Fruit fly (Drosophila melanogaster) whole organism, embryonic: ENCODE measurements around the gene Zasp66.

Experiments
- B-H1 ChIP-seq: fragments of 200-800 bp; sonication (Bioruptor generic); IDR thresholded peaks from 3 replicates; pipeline ENCODE4 v1.3.6; 2022; ENCODE audit warnings: missing biosample characterization, missing genetic modification characterization
- CG1024 ChIP-seq: fragments of 200-800 bp; sonication (Bioruptor generic); IDR thresholded peaks from 2 replicates; pipeline ENCODE4 v1.3.6; 2022; ENCODE audit warnings: missing biosample characterization, missing genetic modification characterization
- CG10274 ChIP-seq: fragments of 200-800 bp; sonication (Bioruptor generic); optimal IDR thresholded peaks from 3 replicates; lab custom pipeline; 2017; ENCODE audit warnings: missing biosample characterization, mild to moderate bottlenecking, missing genetic modification characterization
- CG11695 ChIP-seq: fragments of 200-800 bp; sonication (Bioruptor generic); IDR thresholded peaks from 3 replicates; pipeline ENCODE4 v1.3.6; 2022; ENCODE audit warnings: missing biosample characterization, missing genetic modification characterization
- CG12071 ChIP-seq: fragments of 200-800 bp; sonication (Bioruptor generic); optimal IDR thresholded peaks from 3 replicates; lab custom pipeline; 2018; ENCODE audit warnings: missing biosample characterization, mild to moderate bottlenecking, missing genetic modification characterization
- CG12299 ChIP-seq: fragments of 200-800 bp; sonication (Bioruptor generic); optimal IDR thresholded peaks from 2 replicates; lab custom pipeline; 2018; ENCODE audit warnings: missing biosample characterization, mild to moderate bottlenecking, missing genetic modification characterization
- CG13296 ChIP-seq: fragments of 200-800 bp; sonication (Bioruptor generic); optimal IDR thresholded peaks from 3 replicates; lab custom pipeline; 2018; ENCODE audit warnings: missing biosample characterization, mild to moderate bottlenecking, missing genetic modification characterization
- CG15011 ChIP-seq: fragments of 200-800 bp; sonication (Bioruptor generic); optimal IDR thresholded peaks from 3 replicates; lab custom pipeline; 2018; ENCODE audit warnings: missing biosample characterization, mild to moderate bottlenecking, missing genetic modification characterization
- CG15479 ChIP-seq: fragments of 200-800 bp; sonication (Bioruptor generic); optimal IDR thresholded peaks from 3 replicates; lab custom pipeline; 2019; ENCODE audit warnings: missing biosample characterization, mild to moderate bottlenecking, missing genetic modification characterization, moderate library complexity
- CG16813 ChIP-seq: fragments of 200-800 bp; sonication (Bioruptor generic); IDR thresholded peaks from 3 replicates; pipeline ENCODE4 v1.3.6; 2022; ENCODE audit warnings: missing biosample characterization, missing genetic modification characterization; ENCODE audit not compliant: partially characterized antibody
- CG18011 ChIP-seq: fragments of 200-800 bp; sonication (Bioruptor generic); optimal IDR thresholded peaks from 2 replicates; lab custom pipeline; 2017; ENCODE audit warnings: missing biosample characterization, missing genetic modification characterization, mild to moderate bottlenecking, moderate library complexity, missing genotype
- CG1832 ChIP-seq: fragments of 200-800 bp; sonication (Bioruptor generic); optimal IDR thresholded peaks from 2 replicates; lab custom pipeline; 2017; ENCODE audit warnings: missing biosample characterization, mild to moderate bottlenecking, missing genetic modification characterization, inconsistent platforms
- CG18619 ChIP-seq: fragments of 200-800 bp; sonication (Bioruptor generic); optimal IDR thresholded peaks from 3 replicates; lab custom pipeline; 2017; ENCODE audit warnings: missing biosample characterization, mild to moderate bottlenecking, missing genetic modification characterization
- CG2712 ChIP-seq: fragments of 200-800 bp; optimal IDR thresholded peaks from 3 replicates; lab custom pipeline; 2019; ENCODE audit warnings: missing biosample characterization, mild to moderate bottlenecking, missing genetic modification characterization, moderate library complexity
- CG2875 ChIP-seq: fragments of 200-800 bp; sonication (Bioruptor generic); optimal IDR thresholded peaks from 2 replicates; lab custom pipeline; 2017; ENCODE audit warnings: missing biosample characterization, mild to moderate bottlenecking, missing genetic modification characterization, missing genetic modification reagents
- CG3281 ChIP-seq: fragments of 200-800 bp; sonication (Bioruptor generic); optimal IDR thresholded peaks from 3 replicates; lab custom pipeline; 2017; ENCODE audit warnings: missing biosample characterization, mild to moderate bottlenecking, missing genetic modification characterization
- CG34422 ChIP-seq: fragments of 200-800 bp; sonication (Bioruptor generic); IDR thresholded peaks from 3 replicates; pipeline ENCODE4 v1.3.6; 2022; ENCODE audit warnings: missing biosample characterization, missing genetic modification characterization
- CG6254 ChIP-seq: fragments of 200-800 bp; sonication (Bioruptor generic); optimal IDR thresholded peaks from 3 replicates; lab custom pipeline; 2017; ENCODE audit warnings: mild to moderate bottlenecking, missing biosample characterization, missing genetic modification reagents, missing genetic modification characterization
- CG8089 ChIP-seq: fragments of 200-800 bp; sonication (Bioruptor generic); optimal IDR thresholded peaks from 3 replicates; lab custom pipeline; 2016; ENCODE audit warnings: missing biosample characterization, missing genetic modification characterization
- CG9876 ChIP-seq: fragments of 200-800 bp; sonication (Bioruptor generic); optimal IDR thresholded peaks from 2 replicates; lab custom pipeline; 2016; ENCODE audit warnings: missing biosample characterization, missing genetic modification characterization
- Camta ChIP-seq: fragments of 200-800 bp; sonication (Bioruptor generic); optimal IDR thresholded peaks from 2 replicates; lab custom pipeline; 2016; ENCODE audit warnings: missing biosample characterization, missing genetic modification characterization
- D ChIP-seq, 2 experiments: fragments of 200-800 bp in 1 of 2; fragments of >200 bp in 1 of 2; sonication (Bioruptor generic) in 1 of 2; optimal IDR thresholded peaks; 2 replicates in 1 of 2; 3 replicates in 1 of 2; lab custom pipeline; 2017; ENCODE audit warnings: mild to moderate bottlenecking in 1 of 2, missing biosample characterization in 1 of 2, missing genetic modification characterization in 1 of 2, missing genetic modification reagents in 1 of 2
- Doc3 ChIP-seq: fragments of 200-800 bp; sonication (Bioruptor generic); IDR thresholded peaks from 3 replicates; pipeline ENCODE4 v1.3.6; 2022; ENCODE audit warnings: missing biosample characterization, missing genetic modification characterization; ENCODE audit not compliant: partially characterized antibody
- Elba2 ChIP-seq: fragments of 200-800 bp; sonication (Bioruptor generic); optimal IDR thresholded peaks from 3 replicates; lab custom pipeline; 2016; ENCODE audit warnings: missing biosample characterization, missing genetic modification characterization
- H2.0 ChIP-seq: fragments of 200-800 bp; sonication (Bioruptor generic); IDR thresholded peaks from 2 replicates; pipeline ENCODE4 v1.3.6; 2022; ENCODE audit warnings: missing biosample characterization, missing genetic modification characterization
- Hmx ChIP-seq: fragments of 200-800 bp; sonication (Bioruptor generic); optimal IDR thresholded peaks from 2 replicates; lab custom pipeline; 2016; ENCODE audit warnings: missing biosample characterization, missing genetic modification characterization
- Kr ChIP-seq: fragments of 200-800 bp; sonication (Bioruptor generic); optimal IDR thresholded peaks from 2 replicates; lab custom pipeline; 2017; ENCODE audit warnings: missing biosample characterization, mild to moderate bottlenecking, missing genetic modification characterization
- MBD-R2 ChIP-seq: fragments of 200-800 bp; sonication (Bioruptor generic); IDR thresholded peaks from 2 replicates; pipeline ENCODE4 v1.3.6; 2022; ENCODE audit warnings: missing biosample characterization, missing genetic modification characterization
- MESR4 ChIP-seq: fragments of 200-800 bp; sonication (Bioruptor generic); optimal IDR thresholded peaks from 2 replicates; lab custom pipeline; 2018; ENCODE audit warnings: missing biosample characterization, mild to moderate bottlenecking, missing genetic modification characterization, moderate library complexity
- Med ChIP-seq: fragments of 200-800 bp; sonication (Bioruptor generic); peaks from one replicate; lab custom pipeline; 2016; ENCODE audit warnings: missing biosample characterization, missing genetic modification characterization, mild to moderate bottlenecking, inconsistent platforms, moderate library complexity
- Usf ChIP-seq: fragments of 200-800 bp; sonication (Bioruptor generic); optimal IDR thresholded peaks from 2 replicates; lab custom pipeline; 2017; ENCODE audit warnings: missing genotype, missing biosample characterization, missing genetic modification characterization
- Xbp1 ChIP-seq: fragments of 200-800 bp; sonication (Bioruptor generic); optimal IDR thresholded peaks from 3 replicates; lab custom pipeline; 2016; ENCODE audit warnings: missing biosample characterization, mild to moderate bottlenecking, missing genetic modification characterization
- YL-1 ChIP-seq: fragments of 200-800 bp; sonication (Bioruptor generic); optimal IDR thresholded peaks from 3 replicates; lab custom pipeline; 2017; ENCODE audit warnings: missing biosample characterization, mild to moderate bottlenecking, missing genetic modification characterization
- amos ChIP-seq: fragments of 200-800 bp; sonication (Bioruptor generic); IDR thresholded peaks from 2 replicates; pipeline ENCODE4 v1.3.6; 2022; ENCODE audit warnings: missing biosample characterization, missing genetic modification characterization; ENCODE audit not compliant: partially characterized antibody
- bsh ChIP-seq, 2 experiments: fragments of 200-800 bp; sonication (Bioruptor generic); optimal IDR thresholded peaks; 2 replicates each; lab custom pipeline; 2017 to 2018; ENCODE audit warnings: mild to moderate bottlenecking in 2 of 2, missing biosample characterization in 2 of 2, missing genetic modification characterization in 2 of 2, moderate library complexity in 1 of 2
- eve ChIP-seq, 2 experiments: fragments of >200 bp; optimal IDR thresholded peaks; 2 replicates each; lab custom pipeline; 2017; ENCODE audit warnings: missing biosample characterization in 2 of 2, missing genetic modification characterization in 2 of 2
- gce ChIP-seq: fragments of 200-800 bp; sonication (Bioruptor generic); IDR thresholded peaks from 3 replicates; pipeline ENCODE4 v1.3.6; 2022; ENCODE audit warnings: missing biosample characterization, missing genetic modification characterization
- gsb ChIP-seq: fragments of 200-800 bp; sonication (Bioruptor generic); IDR thresholded peaks from 2 replicates; pipeline ENCODE4 v1.3.6; 2022; ENCODE audit warnings: missing biosample characterization, missing genetic modification characterization
- nerfin-2 ChIP-seq: fragments of 200-800 bp; sonication (Bioruptor generic); IDR thresholded peaks from 2 replicates; pipeline ENCODE4 v1.3.6; 2022; ENCODE audit warnings: missing biosample characterization, missing genetic modification characterization; ENCODE audit not compliant: partially characterized antibody
- nmo ChIP-seq: fragments of 200-800 bp; sonication (Bioruptor generic); optimal IDR thresholded peaks from 2 replicates; lab custom pipeline; 2018; ENCODE audit warnings: missing biosample characterization, mild to moderate bottlenecking, missing genetic modification characterization, moderate library complexity
- otp ChIP-seq: fragments of 200-800 bp; sonication (Bioruptor generic); IDR thresholded peaks from 3 replicates; pipeline ENCODE4, ENCODE4 v1.3.6; 2022; ENCODE audit warnings: missing biosample characterization, missing genetic modification characterization
- p53 ChIP-seq: fragments of 200-800 bp; sonication (Bioruptor generic); optimal IDR thresholded peaks from 2 replicates; lab custom pipeline; 2016; ENCODE audit warnings: missing biosample characterization, missing genetic modification characterization
- row ChIP-seq: fragments of 200-800 bp; sonication (Bioruptor generic); IDR thresholded peaks from 3 replicates; pipeline ENCODE4 v1.3.6; 2022; ENCODE audit warnings: missing biosample characterization, missing genetic modification characterization
- seq ChIP-seq: fragments of 200-800 bp; sonication (Bioruptor generic); IDR thresholded peaks from 2 replicates; pipeline ENCODE4 v1.3.6; 2022; ENCODE audit warnings: missing biosample characterization, missing genetic modification characterization
- toy ChIP-seq: fragments of 200-800 bp; sonication (Bioruptor generic); IDR thresholded peaks from 2 replicates; pipeline ENCODE4 v1.3.6; 2022; ENCODE audit warnings: missing biosample characterization, missing genetic modification characterization
- twi ChIP-seq: fragments of 200-800 bp; optimal IDR thresholded peaks from 2 replicates; lab custom pipeline; 2019; ENCODE audit warnings: missing biosample characterization, mild to moderate bottlenecking, missing genetic modification characterization, moderate library complexity
- usp ChIP-seq: fragments of >200 bp; optimal IDR thresholded peaks from 2 replicates; lab custom pipeline; 2017; ENCODE audit warnings: missing biosample characterization, missing genetic modification characterization
- zf30C ChIP-seq: fragments of 200-800 bp; sonication (Bioruptor generic); optimal IDR thresholded peaks from 3 replicates; lab custom pipeline; 2018; ENCODE audit warnings: missing biosample characterization, mild to moderate bottlenecking, missing genetic modification characterization

The Zasp66 gene

DNA sequence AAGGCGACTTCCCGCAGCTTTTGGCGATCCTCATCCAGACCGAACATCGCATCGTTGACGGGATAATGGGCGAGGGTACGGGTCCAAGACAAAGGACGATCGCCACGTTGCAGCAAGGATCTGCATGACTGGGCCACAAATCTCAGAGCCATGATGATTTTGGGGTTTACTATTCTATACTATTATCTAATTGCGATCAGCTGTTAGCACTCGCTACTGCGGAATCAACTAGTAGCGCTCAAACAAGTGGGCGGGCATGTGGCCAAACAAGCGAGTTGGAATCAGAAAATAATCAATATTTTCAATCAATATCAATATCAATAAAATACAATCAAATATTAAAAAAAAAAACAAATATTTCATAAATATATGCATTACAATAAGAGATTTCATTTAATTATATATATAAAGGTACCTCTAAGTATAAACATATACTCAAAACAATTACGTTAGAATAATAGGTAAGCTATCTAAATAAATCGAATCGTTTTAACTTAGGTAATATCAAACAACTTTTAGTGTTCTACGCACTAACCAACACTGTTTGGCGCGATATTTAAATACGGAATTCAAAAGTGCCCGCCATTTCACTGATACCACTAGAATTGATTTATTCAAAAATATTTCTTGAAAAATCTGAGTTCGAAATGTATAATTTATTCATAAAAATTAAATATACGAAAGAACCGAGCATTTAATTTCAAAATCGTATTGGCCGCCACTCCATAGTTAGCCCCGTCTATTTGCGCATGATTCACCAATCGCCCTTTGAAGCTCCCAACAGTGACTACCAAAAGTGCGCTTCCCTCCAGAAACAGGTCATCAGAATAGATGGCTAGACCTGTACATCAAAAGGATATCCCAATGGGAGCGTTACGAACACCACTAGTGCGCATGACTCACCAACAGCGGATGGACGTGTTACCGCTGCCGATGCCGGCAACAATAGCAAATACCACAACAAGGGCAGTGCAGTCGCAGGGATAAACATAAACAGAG, 48.0 kb upstream of the Zasp66 start, which contains the start of the genes CG6638 and CG43078 (continued):
- no peak for TF ChIP-seq amos
- no peak for TF ChIP-seq D (optimal IDR thresholded peaks at IDR 0.05; lab: Kevin White, UChicago)
- no peak for TF ChIP-seq D (GFP tag; optimal IDR thresholded peaks at IDR 0.05; lab: Kevin White, UChicago)
- no peak for TF ChIP-seq CG18619 (GFP tag; lab: Kevin White, UChicago)
- no peak for TF ChIP-seq CG12071 (GFP tag; lab: Kevin White, UChicago)
- TF ChIP-seq Usf (GFP tag; lab: Kevin White, UChicago) = no peak
- TF ChIP-seq CG12299 (tag; lab: Kevin White, UChicago) = no peak
- no peak for TF ChIP-seq YL-1 (GFP tag; lab: Kevin White, UChicago)
- no peak for TF ChIP-seq B-H1 (GFP tag; lab: Robert Waterston, UW)
- TF ChIP-seq eve (GFP tag; optimal IDR thresholded peaks at IDR 0.05; lab: Kevin White, UChicago) = no peak
- no peak for TF ChIP-seq p53
- TF ChIP-seq Hmx (GFP tag; lab: Kevin White, UChicago) = no peak
- no peak for TF ChIP-seq zf30C
- TF ChIP-seq CG2712 (tag; lab: Kevin White, UChicago) = peak; percentile 6
- TF ChIP-seq toy (GFP tag; lab: Robert Waterston, UW) = no peak
- no peak for TF ChIP-seq seq (GFP tag; lab: Robert Waterston, UW)
- no peak for TF ChIP-seq CG2875 (GFP tag; lab: Kevin White, UChicago)
- TF ChIP-seq CG1832 (GFP tag; lab: Kevin White, UChicago) = no peak
- peak; percentile 11; the same call in 1 of the 2 replicates for TF ChIP-seq nerfin-2 (GFP tag; lab: Robert Waterston, UW)
- TF ChIP-seq Elba2 (GFP tag; lab: Kevin White, UChicago) = no peak
- TF ChIP-seq usp (GFP tag; lab: Kevin White, UChicago) = no peak
- peak; percentile 67 for TF ChIP-seq MESR4 (GFP tag; lab: Kevin White, UChicago)
- TF ChIP-seq CG9876 = no peak
- no peak for TF ChIP-seq Kr
- no peak for TF ChIP-seq Doc3 (GFP tag; lab: Robert Waterston, UW)
- peak; percentile 30; the same call in 1 of the 3 replicates for TF ChIP-seq row (GFP tag; lab: Robert Waterston, UW)
- no peak for TF ChIP-seq otp (GFP tag; lab: Robert Waterston, UW)
- no peak for TF ChIP-seq H2.0
- TF ChIP-seq Camta = peak; percentile 6
- no peak for TF ChIP-seq CG18011 (GFP tag; lab: Kevin White, UChicago)
- no peak for TF ChIP-seq CG3281 (GFP tag; lab: Kevin White, UChicago)
- TF ChIP-seq CG15479 (GFP tag; lab: Kevin White, UChicago) = no peak
- no peak for TF ChIP-seq CG34422 (GFP tag; lab: Robert Waterston, UW)
- no peak for TF ChIP-seq gce (GFP tag; lab: Robert Waterston, UW)
- TF ChIP-seq MBD-R2 (GFP tag; lab: Robert Waterston, UW) = peak; percentile 69
- TF ChIP-seq gsb (GFP tag; lab: Robert Waterston, UW) = no peak
- no peak for TF ChIP-seq CG6254
- TF ChIP-seq CG1024 = no peak
- no peak for TF ChIP-seq CG8089
- TF ChIP-seq nmo (GFP tag; lab: Kevin White, UChicago) = peak; percentile 27
- TF ChIP-seq Xbp1 = peak; percentile 23
- TF ChIP-seq CG16813 (GFP tag; lab: Robert Waterston, UW) = no peak
- no peak for TF ChIP-seq CG15011 (GFP tag; lab: Kevin White, UChicago)
- TF ChIP-seq CG10274 = no peak
- peak; percentile 73 for TF ChIP-seq Med
- TF ChIP-seq CG13296 (GFP tag; lab: Kevin White, UChicago) = no peak
- TF ChIP-seq twi (tag; lab: Kevin White, UChicago) = no peak
- TF ChIP-seq CG11695 (GFP tag; lab: Robert Waterston, UW) = no peak
- TF ChIP-seq bsh (GFP tag; optimal IDR thresholded peaks at IDR 0.05; lab: Kevin White, UChicago) = no peak
